Fruit fly (Drosophila melanogaster): ENCODE data around the gene CG34452.
A peak's percentile ranks its signal among the peaks of the same experiment; 100 is the strongest.

dm6 chr3L:15704250-15704985, 16.7 kb upstream of the CG34452 start:
- TF ChIP-seq CG10669 (GFP tag; optimal IDR thresholded peaks at IDR 0.05) (peak; percentile 27), salr (GFP tag; optimal IDR thresholded peaks at IDR 0.05) (peak in 1 of 2 experiments; percentile 64), fd85E (GFP tag; optimal IDR thresholded peaks at IDR 0.05) (no peak), dsx (GFP tag; optimal IDR thresholded peaks at IDR 0.05; ENCODE audit: poor library complexity, severe bottlenecking) (peak; percentile 34), Eip75B (GFP tag; optimal IDR thresholded peaks at IDR 0.05) (peak; percentile 10), CG16779 (tag; optimal IDR thresholded peaks at IDR 0.05) (no peak), Ets21C (GFP tag; optimal IDR thresholded peaks at IDR 0.05) (no peak), spab (GFP tag; optimal IDR thresholded peaks at IDR 0.05) (peak; percentile 50), CG6808 (GFP tag; optimal IDR thresholded peaks at IDR 0.05) (peak; percentile 42), CG9139 (GFP tag; optimal IDR thresholded peaks at IDR 0.05) (no peak), OdsH (GFP tag; optimal IDR thresholded peaks at IDR 0.05) (peak; percentile 64)
